Fruit fly (Drosophila melanogaster) whole organism, prepupa: ENCODE data around the gene CG13005.
A peak's percentile ranks its signal among the peaks of the same experiment; 100 is the strongest.

Experiments used
- Blimp-1 ChIP-seq: fragments of 200-800 bp; sonication (Bioruptor generic); optimal IDR thresholded peaks from 3 replicates; lab custom pipeline; 2017; ENCODE audit warnings: missing biosample characterization, missing genetic modification characterization, mild to moderate bottlenecking, moderate library complexity, missing genetic modification reagents
- CG10631 ChIP-seq: fragments of 200-800 bp; sonication (Bioruptor generic); optimal IDR thresholded peaks from 2 replicates; lab custom pipeline; 2016; ENCODE audit warnings: missing biosample characterization, missing genetic modification characterization
- CG10669 ChIP-seq: fragments of 200-800 bp; sonication (Bioruptor generic); optimal IDR thresholded peaks from 3 replicates; lab custom pipeline; 2018; ENCODE audit warnings: missing biosample characterization, mild to moderate bottlenecking, missing genetic modification characterization, moderate library complexity
- CG11294 ChIP-seq: fragments of 200-800 bp; sonication (Bioruptor generic); IDR thresholded peaks from 2 replicates; pipeline ENCODE4 v1.3.6; 2022; ENCODE audit warnings: missing biosample characterization, missing genetic modification characterization
- CG11902 ChIP-seq: fragments of 200-800 bp; sonication (Bioruptor generic); optimal IDR thresholded peaks from 3 replicates; lab custom pipeline; 2016; ENCODE audit warnings: missing biosample characterization, missing genetic modification characterization
- CG15336 ChIP-seq: fragments of 200-800 bp; sonication (Bioruptor generic); IDR thresholded peaks from 2 replicates; pipeline ENCODE4 v1.3.6; 2022; ENCODE audit warnings: missing biosample characterization, missing genetic modification characterization
- CG16779 ChIP-seq: fragments of 200-800 bp; sonication (Bioruptor generic); optimal IDR thresholded peaks from 3 replicates; lab custom pipeline; 2017; ENCODE audit warnings: missing biosample characterization, mild to moderate bottlenecking, missing genetic modification characterization
- CG3032 ChIP-seq: fragments of 200-800 bp; optimal IDR thresholded peaks from 2 replicates; lab custom pipeline; 2019; ENCODE audit warnings: missing biosample characterization, mild to moderate bottlenecking, missing genetic modification characterization, moderate library complexity
- CG31627 ChIP-seq: fragments of 200-800 bp; sonication (Bioruptor generic); optimal IDR thresholded peaks from 3 replicates; lab custom pipeline; 2016; ENCODE audit warnings: missing biosample characterization, missing genetic modification characterization
- CG32006 ChIP-seq: fragments of 200-800 bp; sonication (Bioruptor generic); optimal IDR thresholded peaks from 3 replicates; lab custom pipeline; 2017; ENCODE audit warnings: missing biosample characterization, mild to moderate bottlenecking, missing genetic modification characterization
- CG34406 ChIP-seq: fragments of 200-800 bp; sonication (Bioruptor generic); optimal IDR thresholded peaks from 3 replicates; lab custom pipeline; 2016; ENCODE audit warnings: missing biosample characterization, missing genetic modification characterization
- CG3919 ChIP-seq: fragments of 200-800 bp; sonication (Bioruptor generic); optimal IDR thresholded peaks from 3 replicates; lab custom pipeline; 2016; ENCODE audit warnings: missing biosample characterization, missing genetic modification characterization
- CG6276 ChIP-seq: fragments of 200-800 bp; sonication (Bioruptor generic); optimal IDR thresholded peaks from 2 replicates; lab custom pipeline; 2017; ENCODE audit warnings: missing biosample characterization, mild to moderate bottlenecking, missing genetic modification characterization
- CG8119 ChIP-seq: fragments of 200-800 bp; sonication (Bioruptor generic); IDR thresholded peaks from 3 replicates; pipeline ENCODE4 v1.3.6; 2022; ENCODE audit warnings: missing biosample characterization, missing genetic modification characterization
- CG8632 ChIP-seq: fragments of 200-800 bp; sonication (Bioruptor generic); optimal IDR thresholded peaks from 3 replicates; lab custom pipeline; 2016; ENCODE audit warnings: missing biosample characterization, missing genetic modification characterization
- CG9139 ChIP-seq: fragments of 200-800 bp; sonication (Bioruptor generic); optimal IDR thresholded peaks from 3 replicates; lab custom pipeline; 2017; ENCODE audit warnings: missing biosample characterization, mild to moderate bottlenecking, missing genetic modification characterization
- Eip75B ChIP-seq: fragments of 200-800 bp; sonication (Bioruptor generic); optimal IDR thresholded peaks from 3 replicates; lab custom pipeline; 2016; ENCODE audit warnings: missing biosample characterization, missing genetic modification characterization
- Eip78C ChIP-seq: fragments of 200-800 bp; sonication (Bioruptor generic); peaks from one replicate; lab custom pipeline; 2016; ENCODE audit warnings: missing biosample characterization, missing genetic modification characterization
- Eip93F ChIP-seq: fragments of 200-800 bp; sonication (Bioruptor generic); optimal IDR thresholded peaks from 2 replicates; lab custom pipeline; 2016; ENCODE audit warnings: missing biosample characterization, mild to moderate bottlenecking, missing genetic modification characterization
- Ets96B ChIP-seq: fragments of 200-800 bp; optimal IDR thresholded peaks from 2 replicates; lab custom pipeline; 2019; ENCODE audit warnings: missing biosample characterization, mild to moderate bottlenecking, missing genetic modification characterization, moderate library complexity
- Hr38 ChIP-seq: sonication (Bioruptor generic); optimal IDR thresholded peaks from 2 replicates; lab custom pipeline; 2016; ENCODE audit warnings: missing biosample characterization, missing genetic modification characterization
- Lpt ChIP-seq: fragments of 200-800 bp; sonication (Bioruptor generic); optimal IDR thresholded peaks from 3 replicates; lab custom pipeline; 2016; ENCODE audit warnings: missing biosample characterization, missing genetic modification characterization
- Met ChIP-seq: fragments of 200-800 bp; sonication (Bioruptor generic); optimal IDR thresholded peaks from 3 replicates; lab custom pipeline; 2016; ENCODE audit warnings: missing biosample characterization, missing genetic modification characterization
- Smox ChIP-seq: fragments of 200-800 bp; sonication (Bioruptor generic); optimal IDR thresholded peaks from 3 replicates; lab custom pipeline; 2016; ENCODE audit warnings: missing biosample characterization, missing genetic modification characterization
- Sox102F ChIP-seq: fragments of 200-800 bp; sonication (Bioruptor generic); optimal IDR thresholded peaks from 2 replicates; lab custom pipeline; 2016; ENCODE audit warnings: missing biosample characterization, mild to moderate bottlenecking, missing genetic modification characterization
- achi ChIP-seq: fragments of 200-800 bp; sonication (Bioruptor generic); optimal IDR thresholded peaks from 3 replicates; lab custom pipeline; 2016; ENCODE audit warnings: missing biosample characterization, missing genetic modification characterization
- acj6 ChIP-seq: fragments of 200-800 bp; sonication (Bioruptor generic); optimal IDR thresholded peaks from 3 replicates; lab custom pipeline; 2016; ENCODE audit warnings: missing biosample characterization, missing genetic modification characterization
- dac ChIP-seq: fragments of 200-800 bp; sonication (Bioruptor generic); optimal IDR thresholded peaks from 2 replicates; lab custom pipeline; 2017; ENCODE audit warnings: missing biosample characterization, mild to moderate bottlenecking, missing genetic modification characterization
- dsx ChIP-seq: fragments of 200-800 bp; optimal IDR thresholded peaks from 3 replicates; lab custom pipeline; 2019; ENCODE audit warnings: missing biosample characterization, mild to moderate bottlenecking, missing genetic modification characterization, moderate library complexity; ENCODE audit not compliant: poor library complexity, severe bottlenecking
- eg ChIP-seq: fragments of 200-800 bp; sonication (Bioruptor generic); IDR thresholded peaks from 3 replicates; pipeline ENCODE4 v1.3.6; 2022; ENCODE audit warnings: missing biosample characterization, missing genetic modification characterization
- fkh ChIP-seq: fragments of 200-800 bp; sonication (Bioruptor generic); optimal IDR thresholded peaks from 3 replicates; lab custom pipeline; 2017; ENCODE audit warnings: missing biosample characterization, mild to moderate bottlenecking, missing genetic modification characterization, moderate library complexity
- lz ChIP-seq: fragments of 200-800 bp; sonication (Bioruptor generic); optimal IDR thresholded peaks from 3 replicates; lab custom pipeline; 2016; ENCODE audit warnings: missing biosample characterization, missing genetic modification characterization
- net ChIP-seq: fragments of 200-800 bp; sonication (Bioruptor generic); optimal IDR thresholded peaks from 3 replicates; lab custom pipeline; 2016; ENCODE audit warnings: missing biosample characterization, missing genetic modification characterization
- pdm3 ChIP-seq: fragments of 200-800 bp; sonication (Bioruptor generic); optimal IDR thresholded peaks from 3 replicates; lab custom pipeline; 2016; ENCODE audit warnings: missing biosample characterization, missing genetic modification characterization
- salr ChIP-seq, 2 experiments: fragments of 200-800 bp; sonication (Bioruptor generic); optimal IDR thresholded peaks; 3 replicates each; lab custom pipeline; 2016 to 2018; ENCODE audit warnings: missing biosample characterization in 2 of 2, missing genetic modification characterization in 2 of 2, mild to moderate bottlenecking in 1 of 2
- ss ChIP-seq, 2 experiments: fragments of 200-800 bp; sonication (Bioruptor generic); optimal IDR thresholded peaks; 2 replicates in 1 of 2; 3 replicates in 1 of 2; lab custom pipeline; 2017 to 2018; ENCODE audit warnings: mild to moderate bottlenecking in 2 of 2, missing biosample characterization in 2 of 2, missing genetic modification characterization in 2 of 2, moderate library complexity in 1 of 2
- topi ChIP-seq: fragments of 200-800 bp; sonication (Bioruptor generic); optimal IDR thresholded peaks from 3 replicates; lab custom pipeline; 2016; ENCODE audit warnings: missing biosample characterization, missing genetic modification characterization
- vri ChIP-seq: fragments of 200-800 bp; sonication (Bioruptor generic); optimal IDR thresholded peaks from 3 replicates; lab custom pipeline; 2016; ENCODE audit warnings: missing biosample characterization, mild to moderate bottlenecking, missing genetic modification characterization

Gene CG13005

dm6 chrX:16772882-16773827, 30.3 kb upstream of the CG13005 start (continued):
- peak; percentile 64; the same call in 2 of the 3 replicates for TF ChIP-seq CG8119 (GFP tag; lab: Robert Waterston, UW)
- peak; percentile 70 to 82 for TF ChIP-seq ss (GFP tag; optimal IDR thresholded peaks at IDR 0.05; lab: Kevin White, UChicago)
- peak; percentile 35 for TF ChIP-seq net
- no peak for TF ChIP-seq fkh
- TF ChIP-seq dac (GFP tag; lab: Kevin White, UChicago): no peak
- TF ChIP-seq CG16779: no peak
- TF ChIP-seq Eip75B (GFP tag; lab: Kevin White, UChicago): peak; percentile 65
- TF ChIP-seq CG15336: peak; percentile 83
- TF ChIP-seq CG11294: peak; percentile 61
- no peak for TF ChIP-seq Eip93F (GFP tag; lab: Kevin White, UChicago)
- peak; percentile 22 for TF ChIP-seq Lpt (GFP tag; lab: Kevin White, UChicago)
- TF ChIP-seq Smox (GFP tag; lab: Kevin White, UChicago): no peak
- TF ChIP-seq lz (GFP tag; lab: Kevin White, UChicago): peak; percentile 21
- no peak for TF ChIP-seq CG9139
- peak; percentile 69 for TF ChIP-seq Ets96B (tag; lab: Kevin White, UChicago)
- no peak for TF ChIP-seq Hr38 (GFP tag; lab: Kevin White, UChicago)
- peak; percentile 75 for TF ChIP-seq CG10669 (GFP tag; lab: Kevin White, UChicago)
- peak; percentile 51 for TF ChIP-seq acj6
- peak; percentile 27 for TF ChIP-seq CG32006 (GFP tag; lab: Kevin White, UChicago)
- peak; percentile 65 for TF ChIP-seq CG10631 (GFP tag; lab: Kevin White, UChicago)
- TF ChIP-seq CG31627: peak; percentile 20
- TF ChIP-seq vri (GFP tag; lab: Kevin White, UChicago): no peak
- no peak for TF ChIP-seq Blimp-1 (GFP tag; lab: Kevin White, UChicago)
- peak; percentile 39 for TF ChIP-seq Met (GFP tag; lab: Kevin White, UChicago)
- TF ChIP-seq CG8632 (GFP tag; lab: Kevin White, UChicago): peak; percentile 2
- peak; percentile 41 for TF ChIP-seq CG34406 (GFP tag; lab: Kevin White, UChicago)
- TF ChIP-seq CG11902 (GFP tag; lab: Kevin White, UChicago): peak; percentile 16

DNA sequence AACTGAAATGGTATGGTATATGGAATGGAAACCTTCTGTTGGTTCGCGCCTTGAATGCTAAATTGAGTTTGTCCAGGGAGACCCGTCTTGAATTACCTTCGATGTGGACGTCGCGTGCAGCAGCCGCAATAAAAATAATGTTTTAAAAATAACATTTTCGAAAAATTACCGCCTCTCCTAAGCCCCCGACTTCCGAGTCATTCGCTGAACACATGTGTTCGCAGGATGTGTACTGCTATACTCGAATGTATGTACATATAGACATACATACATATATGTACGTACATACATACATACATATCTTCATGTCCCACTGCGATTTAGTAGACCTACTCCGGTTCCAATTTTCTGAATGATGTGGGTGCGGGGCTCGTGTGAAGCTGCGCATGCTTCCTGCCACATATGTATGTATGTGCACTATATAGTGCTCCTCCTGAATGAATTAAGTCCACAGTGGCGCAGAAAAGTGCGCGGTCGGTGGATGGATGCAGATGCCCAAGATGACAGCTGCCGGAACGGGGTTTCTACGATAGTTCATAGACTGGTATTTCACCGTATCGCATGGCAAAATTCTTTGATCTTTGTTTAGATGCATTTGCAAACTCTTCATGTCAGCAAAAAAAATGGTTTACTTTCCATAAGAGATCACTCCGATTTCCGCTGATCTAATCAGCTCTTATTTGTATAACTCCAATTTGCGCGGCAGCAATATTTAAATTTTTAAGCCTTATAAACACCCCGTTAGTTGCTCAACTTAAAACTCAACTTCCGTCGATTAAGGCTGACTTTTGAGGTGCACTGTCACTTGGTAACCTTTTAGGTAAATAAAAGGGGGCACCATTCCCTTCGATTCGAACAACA, 29.0 kb upstream of the CG13005 start:
- TF ChIP-seq CG16779 (no peak), ss (GFP tag; optimal IDR thresholded peaks at IDR 0.05; lab: Kevin White, UChicago) (peak in 1 of 2 experiments; percentile 32), CG32006 (GFP tag; lab: Kevin White, UChicago) (no peak)
- TF ChIP-seq, all 60 proteins: peak for 1

DNA sequence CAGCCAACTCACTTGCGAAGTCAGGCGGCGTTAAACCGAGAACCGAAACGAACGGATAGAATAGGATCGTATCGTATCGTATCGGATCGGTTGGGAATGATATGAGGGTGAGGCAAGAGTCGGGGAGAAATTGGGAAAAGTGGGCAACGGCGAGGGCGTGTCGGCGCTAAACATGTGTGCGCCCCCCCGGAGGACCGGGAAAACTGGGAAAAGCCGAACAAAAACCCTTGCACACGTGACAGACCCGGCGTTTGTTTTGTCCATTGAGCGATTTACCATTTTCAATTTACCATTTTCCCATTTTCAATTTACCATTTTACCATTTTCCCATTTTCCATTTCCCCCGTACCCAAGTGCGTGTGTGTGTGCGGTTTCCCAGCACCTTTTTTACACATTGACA, 28.4 kb upstream of the CG13005 start:
- TF ChIP-seq acj6 (no peak), Sox102F (GFP tag; lab: Kevin White, UChicago) (no peak), achi (GFP tag; lab: Kevin White, UChicago) (no peak), CG9139 (no peak), CG8119 (GFP tag; lab: Robert Waterston, UW) (no peak), fkh (no peak), Hr38 (GFP tag; lab: Kevin White, UChicago) (no peak), CG10631 (GFP tag; lab: Kevin White, UChicago) (no peak), ss (GFP tag; optimal IDR thresholded peaks at IDR 0.05; lab: Kevin White, UChicago) (no peak), CG32006 (GFP tag; lab: Kevin White, UChicago) (no peak)

dm6 chrX:16778138-16778672, 25.2 kb upstream of the CG13005 start:
- TF ChIP-seq CG10631 (GFP tag; lab: Kevin White, UChicago): no peak
- 0 out of 3 replicates have a peak, but pooled peaks have one; percentile 39 for TF ChIP-seq CG8119 (GFP tag; lab: Robert Waterston, UW)
- no peak for TF ChIP-seq CG15336
- TF ChIP-seq Blimp-1 (GFP tag; lab: Kevin White, UChicago): no peak
- peak; percentile 25 for TF ChIP-seq dsx (GFP tag; lab: Kevin White, UChicago)
- peak; percentile 3 for TF ChIP-seq Ets96B (tag; lab: Kevin White, UChicago)
- TF ChIP-seq Eip78C (GFP tag; lab: Kevin White, UChicago): peak; percentile 76
- TF ChIP-seq achi (GFP tag; lab: Kevin White, UChicago): peak; percentile 9
- peak; percentile 13 for TF ChIP-seq CG10669 (GFP tag; lab: Kevin White, UChicago)
- peak in 1 of 2 experiments; percentile 0 for TF ChIP-seq salr (GFP tag; optimal IDR thresholded peaks at IDR 0.05; lab: Kevin White, UChicago)
- no peak for TF ChIP-seq CG8632 (GFP tag; lab: Kevin White, UChicago)
- TF ChIP-seq vri (GFP tag; lab: Kevin White, UChicago): no peak
- peak; percentile 28 for TF ChIP-seq topi
- TF ChIP-seq dac (GFP tag; lab: Kevin White, UChicago): no peak
- peak; percentile 22 for TF ChIP-seq CG3919 (GFP tag; lab: Kevin White, UChicago)
- peak; percentile 32 for TF ChIP-seq pdm3 (GFP tag; lab: Kevin White, UChicago)
- TF ChIP-seq CG3032: peak; percentile 3
- peak; percentile 40 for TF ChIP-seq CG6276 (GFP tag; lab: Kevin White, UChicago)
- peak; percentile 28; the same call in 1 of the 3 replicates for TF ChIP-seq eg
